Fruit fly (Drosophila melanogaster): ENCODE data around the gene CG5984.

CG5984 gene

dm6 chr3R:27274533-27275447 lies 27.0 kb upstream of the CG5984 start, which contains the start of gene CG5938 (continued):
- TF ChIP-seq CG17186 (GFP tag; optimal IDR thresholded peaks at IDR 0.05) (no peak), crol (GFP tag; IDR thresholded peaks at IDR 0.05) (peak; percentile 73), sna (GFP tag; IDR thresholded peaks at IDR 0.05; ENCODE audit: partially characterized antibody) (no peak), Elba2 (GFP tag; optimal IDR thresholded peaks at IDR 0.05) (no peak), C15 (GFP tag; IDR thresholded peaks at IDR 0.05) (no peak), Gsc (GFP tag; IDR thresholded peaks at IDR 0.05) (no peak), CG12769 (tag; optimal IDR thresholded peaks at IDR 0.05) (no peak), Usf (GFP tag; optimal IDR thresholded peaks at IDR 0.05) (no peak), esg (GFP tag; conservative IDR thresholded peaks at IDR 0.05) (0 out of 2 replicates have a peak, but pooled peaks have one; percentile 23), lola (GFP tag; optimal IDR thresholded peaks at IDR 0.05) (peak in 1 of 3 experiments; percentile 20), CG15011 (GFP tag; optimal IDR thresholded peaks at IDR 0.05) (no peak), CG1602 (GFP tag; optimal IDR thresholded peaks at IDR 0.05) (peak; percentile 18), CG9437 (GFP tag; optimal IDR thresholded peaks at IDR 0.05) (peak; percentile 52), CG7271 (tag; optimal IDR thresholded peaks at IDR 0.05) (no peak), CG17802 (tag; optimal IDR thresholded peaks at IDR 0.05) (peak; percentile 0), CG18619 (GFP tag; optimal IDR thresholded peaks at IDR 0.05) (no peak), CG4854 (GFP tag; optimal IDR thresholded peaks at IDR 0.05) (peak; percentile 4), CG3995 (GFP tag; optimal IDR thresholded peaks at IDR 0.05) (peak; percentile 22), repo (GFP tag; optimal IDR thresholded peaks at IDR 0.05) (no peak), NC2α (GFP tag; optimal IDR thresholded peaks at IDR 0.05) (no peak), CG2712 (tag; optimal IDR thresholded peaks at IDR 0.05) (peak; percentile 50), bigmax (GFP tag; optimal IDR thresholded peaks at IDR 0.05) (no peak), tup (GFP tag; optimal IDR thresholded peaks at IDR 0.05) (peak; percentile 1), pho (GFP tag; optimal IDR thresholded peaks at IDR 0.05) (no peak), CG11456 (GFP tag; IDR thresholded peaks at IDR 0.05) (no peak), CG6813 (GFP tag; optimal IDR thresholded peaks at IDR 0.05) (no peak), CG7987 (GFP tag; optimal IDR thresholded peaks at IDR 0.05) (no peak), Hr3 (GFP tag; optimal IDR thresholded peaks at IDR 0.05) (peak; percentile 24), sqz (GFP tag; optimal IDR thresholded peaks at IDR 0.05) (no peak), Neu2 (GFP tag; optimal IDR thresholded peaks at IDR 0.05; ENCODE audit: borderline replicate concordance) (no peak), CG18476 (GFP tag; optimal IDR thresholded peaks at IDR 0.05) (peak; percentile 19), CG7963 (GFP tag; IDR thresholded peaks at IDR 0.05; ENCODE audit: partially characterized antibody) (no peak), sob (GFP tag; IDR thresholded peaks at IDR 0.05) (0 out of 2 replicates have a peak, but pooled peaks have one; percentile 9), pfk (GFP tag; optimal IDR thresholded peaks at IDR 0.05) (no peak), slou (GFP tag; optimal IDR thresholded peaks at IDR 0.05) (no peak), CG13424 (tag; optimal IDR thresholded peaks at IDR 0.05) (peak; percentile 52), CG10321 (GFP tag; IDR thresholded peaks at IDR 0.05) (no peak), CG14667 (GFP tag; IDR thresholded peaks at IDR 0.05) (no peak), CG18764 (GFP tag; optimal IDR thresholded peaks at IDR 0.05) (peak; percentile 23), CG15601 (tag; optimal IDR thresholded peaks at IDR 0.05) (peak; percentile 19), CG11560 (tag; IDR thresholded peaks at IDR 0.05) (no peak), CG14441 (GFP tag; IDR thresholded peaks at IDR 0.05) (0 out of 2 replicates have a peak, but pooled peaks have one; percentile 29), sisA (GFP tag; IDR thresholded peaks at IDR 0.05) (no peak), CG13287 (GFP tag; IDR thresholded peaks at IDR 0.05; ENCODE audit: partially characterized antibody) (peak; percentile 35; the same call in 1 of the 2 replicates), jumu (GFP tag; optimal IDR thresholded peaks at IDR 0.05) (no peak), ems (GFP tag; optimal IDR thresholded peaks at IDR 0.05) (no peak), B-H2 (GFP tag; optimal IDR thresholded peaks at IDR 0.05) (peak; percentile 46), CG6272 (GFP tag; IDR thresholded peaks at IDR 0.05) (no peak)
